Worm (Caenorhabditis elegans): Measurements from ENCODE around the gene F21A3.4.

DNA sequence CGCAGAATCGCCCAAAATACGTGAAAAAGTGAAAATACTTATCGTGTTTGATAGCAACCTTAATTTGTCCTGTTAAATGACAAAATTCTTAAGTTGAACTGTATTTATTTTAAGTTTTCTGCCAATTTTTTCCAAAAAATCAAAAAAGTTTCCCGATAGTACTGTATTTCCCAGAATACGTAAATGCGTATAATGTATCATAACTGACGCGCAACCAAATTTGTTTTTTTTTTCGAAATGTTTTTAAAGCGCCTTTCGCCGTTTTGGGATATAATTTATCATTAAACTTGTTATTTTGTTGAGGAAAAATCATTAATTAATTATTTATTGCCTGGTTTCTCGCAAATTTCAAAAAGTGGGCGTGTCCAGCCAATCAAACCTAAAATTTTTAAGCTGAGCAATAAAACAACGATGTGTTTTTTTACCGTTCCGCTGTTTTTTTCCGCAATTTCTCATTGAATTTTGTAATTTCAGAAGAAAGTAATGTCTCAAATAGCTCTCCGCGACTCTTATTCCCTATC is 34.6 kb downstream of the F21A3.4 start, which contains the start of gene fbxa-95:
- TF ChIP-seq snpc-4 (tag; optimal IDR thresholded peaks at IDR 0.05) (no peak), hlh-4 (tag; optimal IDR thresholded peaks at IDR 0.05) (no peak), unc-130 (tag; optimal IDR thresholded peaks at IDR 0.05) (no peak), nhr-19 (GFP tag; conservative IDR thresholded peaks at IDR 0.05) (no peak), nhr-71 (tag; optimal IDR thresholded peaks at IDR 0.05) (no peak), lsy-2 (tag; optimal IDR thresholded peaks at IDR 0.05) (no peak), fkh-4 (tag; optimal IDR thresholded peaks at IDR 0.05; ENCODE audit: borderline replicate concordance) (no peak)
